Worm (Caenorhabditis elegans) whole organism, young adult: ENCODE data around the gene ZK757.2.

ENCODE experiments used
- B0261.1 ChIP-seq: sonication (generic microtip); optimal IDR thresholded peaks from 2 replicates; lab custom pipeline; 2016; ENCODE audit warnings: mild to moderate bottlenecking, missing genetic modification characterization, moderate library complexity, missing compliant biosample characterization
- F10E7.11 ChIP-seq: sonication (generic microtip); optimal IDR thresholded peaks from 2 replicates; lab custom pipeline; 2017; ENCODE audit warnings: mild to moderate bottlenecking, missing genetic modification characterization, moderate library complexity, missing compliant biosample characterization
- F22D6.2 ChIP-seq: sonication (generic microtip); optimal IDR thresholded peaks from 2 replicates; lab custom pipeline; 2016; ENCODE audit warnings: mild to moderate bottlenecking, missing genetic modification characterization, missing compliant biosample characterization
- F57A8.1 ChIP-seq: fragments of 200-800 bp; sonication (Bioruptor generic); optimal IDR thresholded peaks from 2 replicates; lab custom pipeline; 2018; ENCODE audit warnings: mild to moderate bottlenecking, missing genetic modification characterization, moderate library complexity, missing compliant biosample characterization
- Y53G8AR.9 ChIP-seq: fragments of 200-800 bp; sonication (Bioruptor generic); conservative IDR thresholded peaks from 2 replicates; pipeline ENCODE4 v1.3.6; 2022; ENCODE audit warnings: missing genetic modification reagents, missing genetic modification characterization, missing compliant biosample characterization
- ama-1 ChIP-seq, 3 experiments: fragments of 150-350 bp in 1 of 3; sonication (generic microtip) in 2 of 3; optimal IDR thresholded peaks; 2 replicates each; lab custom pipeline; 2014 to 2018; ENCODE audit warnings: missing biosample characterization in 2 of 3, missing genetic modification characterization in 2 of 3, missing genetic modification reagents in 2 of 3
- bed-2 ChIP-seq: fragments of 200-800 bp; sonication (Bioruptor generic); IDR thresholded peaks from 2 replicates; pipeline ENCODE4 v1.3.6; 2022; ENCODE audit warnings: missing genetic modification reagents, missing genetic modification characterization, missing compliant biosample characterization
- efl-1 ChIP-seq: fragments of 150-350 bp; optimal IDR thresholded peaks from 2 replicates; lab custom pipeline; 2014; ENCODE audit warnings: missing biosample characterization, missing genetic modification reagents, missing genetic modification characterization
- lin-40 ChIP-seq: sonication (generic microtip); optimal IDR thresholded peaks from 2 replicates; lab custom pipeline; 2016; ENCODE audit warnings: missing genetic modification characterization, mild to moderate bottlenecking, missing compliant biosample characterization, missing genotype, missing genetic modification reagents
- mcd-1 ChIP-seq: fragments of 200-800 bp; sonication (Bioruptor generic); IDR thresholded peaks from 2 replicates; pipeline ENCODE4 v1.3.6; 2022; ENCODE audit warnings: missing genetic modification reagents, missing genetic modification characterization, missing compliant biosample characterization
- nhr-27 ChIP-seq: fragments of 200-800 bp; sonication (Bioruptor generic); optimal IDR thresholded peaks from 2 replicates; lab custom pipeline; 2018; ENCODE audit warnings: mild to moderate bottlenecking, missing genetic modification characterization, moderate library complexity, missing compliant biosample characterization
- unc-130 ChIP-seq: sonication (generic microtip); optimal IDR thresholded peaks from 2 replicates; lab custom pipeline; 2016; ENCODE audit warnings: missing genetic modification reagents, missing genetic modification characterization, missing compliant biosample characterization
- unc-62 ChIP-seq: fragments of 150-350 bp; optimal IDR thresholded peaks from 2 replicates; lab custom pipeline; 2014; ENCODE audit warnings: missing biosample characterization, missing genetic modification reagents, missing genetic modification characterization
- ztf-6 ChIP-seq: fragments of 200-800 bp; sonication (Bioruptor generic); IDR thresholded peaks from 2 replicates; pipeline ENCODE4 v1.3.6; 2022; ENCODE audit warnings: missing genetic modification reagents, missing genetic modification characterization, missing compliant biosample characterization

- TF ChIP-seq bed-2 (GFP tag; lab: Robert Waterston, UW) (no peak), F57A8.1 (GFP tag; lab: Kevin White, UChicago) (no peak), Y53G8AR.9 (GFP tag; lab: Robert Waterston, UW) (no peak), mcd-1 (GFP tag; lab: Robert Waterston, UW) (no peak), lin-40 (tag; lab: Kevin White, UChicago) (no peak), nhr-27 (tag; lab: Kevin White, UChicago) (no peak), F22D6.2 (tag; lab: Kevin White, UChicago) (no peak), unc-62 (no peak), B0261.1 (tag; lab: Kevin White, UChicago) (no peak), ztf-6 (GFP tag; lab: Robert Waterston, UW) (no peak), unc-130 (no peak), F10E7.11 (tag; lab: Kevin White, UChicago) (no peak), ama-1 (optimal IDR thresholded peaks at IDR 0.05; lab: Kevin White, UChicago) (no peak), ama-1 (GFP tag; optimal IDR thresholded peaks at IDR 0.05; lab: Kevin White, UChicago) (no peak), efl-1 (GFP tag; lab: Kevin White, UChicago) (no peak)
These were observed 47.9 kb upstream of the ZK757.2 start, which contains the start of gene ttr-3 for ce11 chrIII:9926650-9927049.
